Fruit fly (Drosophila melanogaster) Kc167 (cell line): ENCODE measurements around the gene CG32213.

Experiments
- Myc ChIP-seq: fragments of >200 bp; optimal IDR thresholded peaks from 2 replicates; lab custom pipeline; 2017; ENCODE audit warnings: missing external identifiers
- Sin3A ChIP-seq: fragments of >200 bp; optimal IDR thresholded peaks from 2 replicates; lab custom pipeline; 2018; ENCODE audit warnings: missing external identifiers
- h ChIP-seq: fragments of >200 bp; optimal IDR thresholded peaks from 3 replicates; lab custom pipeline; 2018; ENCODE audit warnings: missing external identifiers
- insv ChIP-seq: fragments of >200 bp; optimal IDR thresholded peaks from 3 replicates; lab custom pipeline; 2018; ENCODE audit warnings: missing external identifiers
- psq ChIP-seq: fragments of >200 bp; optimal IDR thresholded peaks from 2 replicates; lab custom pipeline; 2017; ENCODE audit warnings: missing external identifiers
- ttk ChIP-seq: sonication (Bioruptor generic); optimal IDR thresholded peaks from 2 replicates; lab custom pipeline; 2017; ENCODE audit warnings: missing external identifiers

Gene CG32213

dm6 chr3L:19494954-19495353 is 19.3 kb downstream of the CG32213 start:
- TF ChIP-seq Myc (lab: Kevin White, UChicago) (no peak), psq (lab: Kevin White, UChicago) (no peak), ttk (no peak), h (lab: Kevin White, UChicago) (no peak), Sin3A (lab: Kevin White, UChicago) (no peak), insv (lab: Kevin White, UChicago) (no peak)

dm6 chr3L:19495991-19496588 is 20.5 kb downstream of the CG32213 start:
- TF ChIP-seq h (lab: Kevin White, UChicago) (no peak), insv (lab: Kevin White, UChicago) (no peak), psq (lab: Kevin White, UChicago) (no peak), ttk (no peak)

- TF ChIP-seq Sin3A (lab: Kevin White, UChicago) = no peak
- no peak for TF ChIP-seq Myc (lab: Kevin White, UChicago)
- no peak for TF ChIP-seq ttk
- TF ChIP-seq psq (lab: Kevin White, UChicago) = no peak
- no peak for TF ChIP-seq h (lab: Kevin White, UChicago)
- no peak for TF ChIP-seq insv (lab: Kevin White, UChicago)
Observed at dm6 chr3L:19496600-19496999, 21.0 kb downstream of the CG32213 start.

- TF ChIP-seq Sin3A (lab: Kevin White, UChicago) (no peak), insv (lab: Kevin White, UChicago) (no peak), psq (lab: Kevin White, UChicago) (no peak), ttk (no peak), Myc (lab: Kevin White, UChicago) (no peak), h (lab: Kevin White, UChicago) (no peak)
Observed at dm6 chr3L:19497135-19497534, 21.5 kb downstream of the CG32213 start.

- TF ChIP-seq h (lab: Kevin White, UChicago) = no peak
- TF ChIP-seq Myc (lab: Kevin White, UChicago) = no peak
- no peak for TF ChIP-seq Sin3A (lab: Kevin White, UChicago)
- TF ChIP-seq insv (lab: Kevin White, UChicago) = no peak
- no peak for TF ChIP-seq psq (lab: Kevin White, UChicago)
Observed at dm6 chr3L:19497623-19498022, 22.0 kb downstream of the CG32213 start, which contains the start of gene CG9449. Gene CG9449, minus strand, starts transcription at chr3L:19497723.

- no peak for TF ChIP-seq Sin3A (lab: Kevin White, UChicago)
Observed at dm6 chr3L:19499334-19499733, 23.7 kb downstream of the CG32213 start.

dm6 chr3L:19500698-19501097 is 25.1 kb downstream of the CG32213 start, which contains the start of gene CG9451:
Gene CG9451, minus strand, starts transcription at chr3L:19500798.
- no peak for TF ChIP-seq insv (lab: Kevin White, UChicago)
- no peak for TF ChIP-seq Myc (lab: Kevin White, UChicago)
- TF ChIP-seq psq (lab: Kevin White, UChicago) = no peak
- no peak for TF ChIP-seq Sin3A (lab: Kevin White, UChicago)
- no peak for TF ChIP-seq h (lab: Kevin White, UChicago)
- no peak for TF ChIP-seq ttk

- TF ChIP-seq psq (lab: Kevin White, UChicago) = no peak
- TF ChIP-seq h (lab: Kevin White, UChicago) = no peak
- no peak for TF ChIP-seq Myc (lab: Kevin White, UChicago)
- TF ChIP-seq ttk = no peak
- TF ChIP-seq insv (lab: Kevin White, UChicago) = no peak
- TF ChIP-seq Sin3A (lab: Kevin White, UChicago) = no peak
Observed at dm6 chr3L:19503770-19504169, 28.1 kb downstream of the CG32213 start, which contains the start of gene CG9452. Gene CG9452, minus strand, starts transcription at chr3L:19503870.

dm6 chr3L:19504719-19505118 is 29.1 kb downstream of the CG32213 start:
- no peak for TF ChIP-seq Myc (lab: Kevin White, UChicago)
- TF ChIP-seq insv (lab: Kevin White, UChicago) = no peak
- TF ChIP-seq Sin3A (lab: Kevin White, UChicago) = no peak
- no peak for TF ChIP-seq ttk
- TF ChIP-seq h (lab: Kevin White, UChicago) = no peak
- TF ChIP-seq psq (lab: Kevin White, UChicago) = no peak

dm6 chr3L:19512672-19513071 is 37.0 kb downstream of the CG32213 start:
- TF ChIP-seq Myc (lab: Kevin White, UChicago) (no peak), ttk (no peak), psq (lab: Kevin White, UChicago) (no peak), Sin3A (lab: Kevin White, UChicago) (no peak), insv (lab: Kevin White, UChicago) (no peak), h (lab: Kevin White, UChicago) (no peak)

- TF ChIP-seq h (lab: Kevin White, UChicago) (no peak), psq (lab: Kevin White, UChicago) (no peak), insv (lab: Kevin White, UChicago) (no peak), Myc (lab: Kevin White, UChicago) (no peak), Sin3A (lab: Kevin White, UChicago) (no peak), ttk (no peak)
Observed at dm6 chr3L:19516547-19516946, 40.9 kb downstream of the CG32213 start.

- TF ChIP-seq insv (lab: Kevin White, UChicago) (no peak), psq (lab: Kevin White, UChicago) (no peak), Sin3A (lab: Kevin White, UChicago) (no peak), ttk (no peak), Myc (lab: Kevin White, UChicago) (no peak), h (lab: Kevin White, UChicago) (no peak)
Observed at dm6 chr3L:19518232-19518631, 42.6 kb downstream of the CG32213 start, which contains the start of gene Cpr76Ba. Gene Cpr76Ba, minus strand, starts transcription at chr3L:19518332.
